Fruit fly (Drosophila melanogaster) whole organism, wandering third instar larva: ENCODE results near the gene Als2.
A peak's percentile ranks its signal among the peaks of the same experiment; 100 is the strongest.

Experiments used
- Abd-B ChIP-seq: fragments of >200 bp; optimal IDR thresholded peaks from 2 replicates; lab custom pipeline; 2017; ENCODE audit warnings: missing biosample characterization, missing genetic modification characterization
- CG32264 ChIP-seq: fragments of 200-800 bp; sonication (Bioruptor generic); optimal IDR thresholded peaks from 2 replicates; lab custom pipeline; 2016; ENCODE audit warnings: missing biosample characterization, missing genetic modification characterization
- CG9705 ChIP-seq: fragments of 200-800 bp; sonication (Bioruptor generic); optimal IDR thresholded peaks from 2 replicates; lab custom pipeline; 2018; ENCODE audit warnings: missing biosample characterization, mild to moderate bottlenecking, missing genetic modification characterization
- CrebA ChIP-seq: fragments of 200-800 bp; sonication (Bioruptor generic); optimal IDR thresholded peaks from 2 replicates; lab custom pipeline; 2016; ENCODE audit warnings: missing biosample characterization, mild to moderate bottlenecking, missing genetic modification characterization, borderline replicate concordance
- Dfd ChIP-seq: fragments of >200 bp; optimal IDR thresholded peaks from 2 replicates; lab custom pipeline; 2017; ENCODE audit warnings: missing biosample characterization, missing genetic modification characterization
- Dif ChIP-seq: fragments of 200-275, 200-300 bp; sonication (Bioruptor generic); optimal IDR thresholded peaks from 2 replicates; lab custom pipeline; 2018; ENCODE audit warnings: missing biosample characterization, missing genetic modification characterization; ENCODE audit not compliant: partially characterized antibody
- GATAd ChIP-seq: sonication (Bioruptor generic); optimal IDR thresholded peaks from 2 replicates; lab custom pipeline; 2016; ENCODE audit warnings: missing biosample characterization, missing genetic modification characterization
- HLH106 ChIP-seq: fragments of 200-800 bp; optimal IDR thresholded peaks from 3 replicates; lab custom pipeline; 2019; ENCODE audit warnings: missing biosample characterization, mild to moderate bottlenecking, missing genetic modification characterization, moderate library complexity
- Hnf4 ChIP-seq: fragments of 200-800 bp; sonication (Bioruptor generic); optimal IDR thresholded peaks from 2 replicates; lab custom pipeline; 2016; ENCODE audit warnings: missing biosample characterization, mild to moderate bottlenecking, missing genetic modification characterization
- Hr78 ChIP-seq: fragments of >200 bp; optimal IDR thresholded peaks from 2 replicates; lab custom pipeline; 2017; ENCODE audit warnings: missing biosample characterization, missing genetic modification characterization
- Hr83 ChIP-seq: fragments of 200-300 bp; sonication (Bioruptor generic); optimal IDR thresholded peaks from 2 replicates; lab custom pipeline; 2016; ENCODE audit warnings: missing biosample characterization, mild to moderate bottlenecking, missing genetic modification characterization, moderate library complexity; ENCODE audit not compliant: poor library complexity, severe bottlenecking
- Jra ChIP-seq: sonication (Bioruptor generic); optimal IDR thresholded peaks from 2 replicates; lab custom pipeline; 2016; ENCODE audit warnings: missing biosample characterization, missing genetic modification characterization
- Mio ChIP-seq: sonication (Bioruptor generic); optimal IDR thresholded peaks from 2 replicates; lab custom pipeline; 2016; ENCODE audit warnings: missing biosample characterization, missing genetic modification characterization
- Myc ChIP-seq: fragments of >200 bp; optimal IDR thresholded peaks from 2 replicates; lab custom pipeline; 2017
- N ChIP-seq: fragments of >200 bp; optimal IDR thresholded peaks from 2 replicates; lab custom pipeline; 2018; ENCODE audit warnings: missing biosample characterization, missing external identifiers, missing genetic modification characterization
- OdsH ChIP-seq: fragments of 200-800 bp; sonication (Bioruptor generic); optimal IDR thresholded peaks from 2 replicates; lab custom pipeline; 2016; ENCODE audit warnings: missing biosample characterization, mild to moderate bottlenecking, missing genetic modification characterization
- Rel ChIP-seq, 2 experiments: fragments of 200-800 bp; sonication (Bioruptor generic) in 1 of 2; optimal IDR thresholded peaks; 2 replicates in 1 of 2; 3 replicates in 1 of 2; lab custom pipeline; 2016 to 2019; ENCODE audit warnings: mild to moderate bottlenecking in 2 of 2, missing biosample characterization in 2 of 2, missing genetic modification characterization in 2 of 2, moderate library complexity in 1 of 2
- Sp1 ChIP-seq: fragments of 200-800 bp; sonication (Bioruptor generic); optimal IDR thresholded peaks from 3 replicates; lab custom pipeline; 2019; ENCODE audit warnings: missing biosample characterization, mild to moderate bottlenecking, missing genetic modification characterization, moderate library complexity
- Vsx2 ChIP-seq: fragments of 200-300, 225-300 bp; sonication (Bioruptor generic); optimal IDR thresholded peaks from 2 replicates; lab custom pipeline; 2018; ENCODE audit warnings: missing biosample characterization, missing genetic modification characterization; ENCODE audit not compliant: partially characterized antibody
- br ChIP-seq: fragments of 200-800 bp; sonication (Bioruptor generic); optimal IDR thresholded peaks from 2 replicates; lab custom pipeline; 2016; ENCODE audit warnings: missing biosample characterization, missing genetic modification characterization
- brk ChIP-seq: fragments of 200-800 bp; sonication (Bioruptor generic); optimal IDR thresholded peaks from 2 replicates; lab custom pipeline; 2016; ENCODE audit warnings: missing biosample characterization, mild to moderate bottlenecking, missing genetic modification characterization
- dl ChIP-seq, 2 experiments: fragments of 175-275, 200-275 bp in 1 of 2; fragments of 200-275 bp in 1 of 2; sonication (Bioruptor generic); optimal IDR thresholded peaks; lab custom pipeline; 2018; ENCODE audit warnings: mild to moderate bottlenecking in 2 of 2, missing biosample characterization in 2 of 2, missing genetic modification characterization in 2 of 2, moderate library complexity in 2 of 2; ENCODE audit not compliant: partially characterized antibody in 2 of 2, insufficient read depth in 1 of 2
- dmrt93B ChIP-seq: fragments of 200-800 bp; sonication (Bioruptor generic); optimal IDR thresholded peaks from 2 replicates; lab custom pipeline; 2018; ENCODE audit warnings: missing biosample characterization, mild to moderate bottlenecking, missing genetic modification characterization
- dsf ChIP-seq: sonication (Bioruptor generic); optimal IDR thresholded peaks from 2 replicates; lab custom pipeline; 2016; ENCODE audit warnings: missing biosample characterization, missing genetic modification characterization, borderline replicate concordance
- ey ChIP-seq: fragments of 200-800 bp; sonication (Bioruptor generic); optimal IDR thresholded peaks from 2 replicates; lab custom pipeline; 2016; ENCODE audit warnings: missing biosample characterization, missing genetic modification characterization
- foxo ChIP-seq, 2 experiments: fragments of 200-800 bp; sonication (Bioruptor generic); optimal IDR thresholded peaks; 2 replicates in 1 of 2; 3 replicates in 1 of 2; lab custom pipeline; 2016 to 2017; ENCODE audit warnings: missing biosample characterization in 2 of 2, missing genetic modification characterization in 2 of 2
- fru ChIP-seq: fragments of 200-800 bp; sonication (Bioruptor generic); optimal IDR thresholded peaks from 3 replicates; lab custom pipeline; 2016; ENCODE audit warnings: missing biosample characterization, mild to moderate bottlenecking, missing genetic modification characterization
- h ChIP-seq: fragments of 200-800 bp; sonication (Bioruptor generic); optimal IDR thresholded peaks from 3 replicates; lab custom pipeline; 2016; ENCODE audit warnings: missing biosample characterization, mild to moderate bottlenecking, missing genetic modification characterization
- jim ChIP-seq: fragments of 175-275, 200-325 bp; sonication (Bioruptor generic); optimal IDR thresholded peaks from 2 replicates; lab custom pipeline; 2016; ENCODE audit warnings: missing biosample characterization, mild to moderate bottlenecking, missing genetic modification characterization
- lola ChIP-seq: fragments of >200 bp; optimal IDR thresholded peaks from 2 replicates; lab custom pipeline; 2017; ENCODE audit warnings: missing biosample characterization, missing genetic modification characterization
- pan ChIP-seq: fragments of >200 bp; optimal IDR thresholded peaks from 2 replicates; lab custom pipeline; 2017
- psq ChIP-seq: fragments of 200-800 bp; sonication (Bioruptor generic); optimal IDR thresholded peaks from 3 replicates; lab custom pipeline; 2017; ENCODE audit warnings: missing biosample characterization, mild to moderate bottlenecking, missing genetic modification characterization, moderate library complexity
- rgr ChIP-seq: fragments of 200-800 bp; sonication (Bioruptor generic); optimal IDR thresholded peaks from 3 replicates; lab custom pipeline; 2016; ENCODE audit warnings: missing biosample characterization, mild to moderate bottlenecking, missing genetic modification characterization
- sage ChIP-seq: fragments of 200-800 bp; sonication (Bioruptor generic); optimal IDR thresholded peaks from 2 replicates; lab custom pipeline; 2016; ENCODE audit warnings: missing biosample characterization, mild to moderate bottlenecking, missing genetic modification characterization
- sv ChIP-seq: fragments of 200-800 bp; sonication (Bioruptor generic); optimal IDR thresholded peaks from 3 replicates; lab custom pipeline; 2016; ENCODE audit warnings: missing biosample characterization, missing genetic modification characterization
- tai ChIP-seq: sonication (Bioruptor generic); optimal IDR thresholded peaks from 2 replicates; lab custom pipeline; 2016; ENCODE audit warnings: missing biosample characterization, missing genetic modification characterization
- usp ChIP-seq: fragments of >200 bp; optimal IDR thresholded peaks from 2 replicates; lab custom pipeline; 2017; ENCODE audit warnings: missing biosample characterization, missing genetic modification characterization
- woc ChIP-seq: sonication (Bioruptor generic); optimal IDR thresholded peaks from 2 replicates; lab custom pipeline; 2016; ENCODE audit warnings: missing biosample characterization, mild to moderate bottlenecking, missing genetic modification characterization

Gene Als2

DNA sequence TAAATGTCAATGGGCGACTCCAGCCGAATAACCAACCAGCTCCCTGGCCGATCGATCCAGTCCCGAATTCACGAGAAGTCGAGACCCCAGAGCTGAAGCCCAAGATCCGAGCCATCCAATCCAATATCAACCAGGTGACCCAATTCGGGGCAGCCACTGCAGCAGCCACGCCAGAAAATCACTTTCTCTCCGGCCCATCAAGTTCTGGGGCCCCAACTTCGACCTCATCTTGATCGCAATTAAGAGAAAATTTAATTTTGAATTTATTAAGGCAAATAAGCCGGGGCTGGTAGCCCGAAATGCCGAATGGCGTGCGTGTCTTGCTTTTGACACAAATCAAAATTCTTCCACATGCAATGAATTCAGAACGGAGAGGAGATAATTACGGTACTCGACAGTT lies 31.7 kb downstream of the Als2 start:
- TF ChIP-seq Sp1 = no peak
- TF ChIP-seq, all 38 proteins: peak for 0

DNA sequence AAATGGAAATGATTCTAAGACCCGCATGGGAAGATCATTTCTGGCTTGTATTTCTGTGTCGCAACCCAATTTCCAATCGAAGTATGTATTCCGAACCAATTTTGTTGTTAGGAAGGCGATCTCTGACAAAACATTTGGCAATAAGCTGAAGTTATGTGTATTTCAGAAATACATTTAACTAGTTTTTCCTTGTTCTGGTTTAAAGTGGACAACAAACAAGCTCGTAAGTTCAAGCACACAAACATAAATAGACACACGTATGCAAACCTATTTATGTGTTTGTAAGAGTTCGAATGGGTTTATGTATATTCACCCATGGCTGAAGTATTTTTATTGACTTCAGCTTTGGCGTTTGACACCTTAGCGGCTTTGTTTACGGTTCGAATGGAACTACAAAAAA lies 33.7 kb downstream of the Als2 start:
- TF ChIP-seq sv (no peak), foxo (GFP tag; optimal IDR thresholded peaks at IDR 0.05; lab: Kevin White, UChicago) (no peak), rgr (no peak), Abd-B (GFP tag; lab: Kevin White, UChicago) (no peak), Myc (lab: Kevin White, UChicago) (no peak), brk (no peak)

DNA sequence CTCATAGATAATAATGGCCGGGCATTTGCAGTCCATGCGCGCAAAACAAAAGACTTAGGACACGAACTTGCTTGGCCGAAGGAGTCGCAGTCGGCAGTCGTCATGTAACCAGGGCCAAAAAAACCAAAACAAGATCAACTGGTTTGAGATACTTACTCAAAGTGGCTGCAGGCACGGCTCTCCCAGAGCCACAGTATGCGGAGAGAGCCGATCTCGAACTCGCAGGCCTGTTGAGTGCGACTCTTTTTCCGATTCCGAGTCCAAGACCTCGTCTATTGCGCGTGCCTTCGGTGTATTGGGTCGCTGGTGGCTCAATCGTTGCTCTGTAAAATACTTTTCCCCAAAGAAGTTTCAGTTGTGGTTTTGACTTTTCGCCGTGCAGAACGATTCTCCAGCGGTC lies 34.9 kb downstream of the Als2 start, which contains the start of gene CG43980:
Gene CG43980, plus strand, starts transcription at position 352 of the 400 bp plus-strand sequence.
- no peak for TF ChIP-seq Hr83 (GFP tag; lab: Kevin White, UChicago)
- no peak for TF ChIP-seq ey (GFP tag; lab: Kevin White, UChicago)
- TF ChIP-seq h (GFP tag; lab: Kevin White, UChicago) = peak; percentile 14
- no peak for TF ChIP-seq foxo (GFP tag; optimal IDR thresholded peaks at IDR 0.05; lab: Kevin White, UChicago)
- TF ChIP-seq rgr = no peak
- no peak for TF ChIP-seq CG9705 (GFP tag; lab: Kevin White, UChicago)
- TF ChIP-seq woc (GFP tag; lab: Kevin White, UChicago) = no peak
- peak; percentile 12 for TF ChIP-seq br
- no peak for TF ChIP-seq tai
- TF ChIP-seq Jra = no peak
- TF ChIP-seq Dfd (GFP tag; lab: Kevin White, UChicago) = no peak
- no peak for TF ChIP-seq lola
- no peak for TF ChIP-seq GATAd
- TF ChIP-seq psq (GFP tag; lab: Kevin White, UChicago) = no peak
- no peak for TF ChIP-seq CG32264 (GFP tag; lab: Kevin White, UChicago)
- no peak for TF ChIP-seq Hr78 (GFP tag; lab: Kevin White, UChicago)
- no peak for TF ChIP-seq dsf (GFP tag; lab: Kevin White, UChicago)
- no peak for TF ChIP-seq Hnf4 (GFP tag; lab: Kevin White, UChicago)
- no peak for TF ChIP-seq Sp1
- no peak for TF ChIP-seq CrebA (GFP tag; lab: Kevin White, UChicago)
- no peak for TF ChIP-seq Abd-B (GFP tag; lab: Kevin White, UChicago)
- TF ChIP-seq OdsH (GFP tag; lab: Kevin White, UChicago) = no peak
- TF ChIP-seq pan (lab: Kevin White, UChicago) = no peak
- no peak for TF ChIP-seq brk
- no peak for TF ChIP-seq sage (GFP tag; lab: Kevin White, UChicago)
- no peak for TF ChIP-seq Mio (GFP tag; lab: Kevin White, UChicago)
- TF ChIP-seq dmrt93B (GFP tag; lab: Kevin White, UChicago) = no peak
- no peak for TF ChIP-seq sv
- TF ChIP-seq Vsx2 (GFP tag; lab: Kevin White, UChicago) = peak; percentile 79
- no peak for TF ChIP-seq N (GFP tag; lab: Kevin White, UChicago)
- TF ChIP-seq Myc (lab: Kevin White, UChicago) = no peak
- TF ChIP-seq usp = no peak
- TF ChIP-seq fru = no peak
- peak; percentile 66 to 81 for TF ChIP-seq dl (GFP tag; optimal IDR thresholded peaks at IDR 0.05; lab: Kevin White, UChicago; ENCODE audit: insufficient read depth in 1 of 2, partially characterized antibody in 2 of 2)
- no peak for TF ChIP-seq HLH106
- peak; percentile 84 for TF ChIP-seq Dif
- TF ChIP-seq jim = no peak
- peak; percentile 25 for TF ChIP-seq Rel (GFP tag; optimal IDR thresholded peaks at IDR 0.05; lab: Kevin White, UChicago)
- TF ChIP-seq Rel (tag; optimal IDR thresholded peaks at IDR 0.05; lab: Kevin White, UChicago) = no peak

DNA sequence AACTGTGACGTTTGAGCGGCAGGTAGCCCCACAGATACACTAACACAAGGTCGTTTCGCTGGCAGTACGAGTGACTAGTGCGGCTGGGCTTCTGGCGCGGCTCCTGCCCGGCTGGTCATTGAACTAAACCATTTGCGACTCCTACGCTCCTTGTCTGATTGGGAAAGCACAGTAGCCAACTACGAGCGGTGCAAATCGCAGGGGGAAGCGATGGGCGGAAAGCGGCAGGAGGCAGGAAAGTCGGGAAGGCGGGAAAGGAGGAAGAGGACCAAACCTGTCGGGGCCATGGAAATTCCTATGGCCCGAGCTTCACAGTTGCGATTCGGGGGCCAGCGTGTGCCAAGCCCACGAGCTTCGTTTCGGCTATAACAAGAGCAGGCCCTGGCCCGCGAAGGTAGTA lies 35.4 kb downstream of the Als2 start:
- TF ChIP-seq Hnf4 (GFP tag; lab: Kevin White, UChicago) (no peak), woc (GFP tag; lab: Kevin White, UChicago) (peak; percentile 17)
